Worm (Caenorhabditis elegans): Measurements from ENCODE around the gene irld-1.

- TF ChIP-seq ztf-4 (tag; optimal IDR thresholded peaks at IDR 0.05) (no peak), sea-2 (GFP tag; optimal IDR thresholded peaks at IDR 0.05) (no peak), unc-62 (GFP tag; optimal IDR thresholded peaks at IDR 0.05) (no peak), pqm-1 (tag; optimal IDR thresholded peaks at IDR 0.05) (no peak), unc-39 (tag; optimal IDR thresholded peaks at IDR 0.05) (no peak)
Measured at ce11 chrV:4370515-4370914, 34.0 kb downstream of the irld-1 start.

Data from whole organism, L3 larva.